Fruit fly (Drosophila melanogaster) whole organism, prepupa: ENCODE results near the gene CG12481.

Source experiments
- CG10669 ChIP-seq: fragments of 200-800 bp; sonication (Bioruptor generic); optimal IDR thresholded peaks from 3 replicates; lab custom pipeline; 2018; ENCODE audit warnings: missing biosample characterization, mild to moderate bottlenecking, missing genetic modification characterization, moderate library complexity
- CG11902 ChIP-seq: fragments of 200-800 bp; sonication (Bioruptor generic); optimal IDR thresholded peaks from 3 replicates; lab custom pipeline; 2016; ENCODE audit warnings: missing biosample characterization, missing genetic modification characterization
- Gug ChIP-seq: fragments of 200-800 bp; sonication (Bioruptor generic); IDR thresholded peaks from 2 replicates; pipeline ENCODE4 v1.3.6; 2022; ENCODE audit warnings: missing biosample characterization, missing genetic modification characterization
- Lpt ChIP-seq: fragments of 200-800 bp; sonication (Bioruptor generic); optimal IDR thresholded peaks from 3 replicates; lab custom pipeline; 2016; ENCODE audit warnings: missing biosample characterization, missing genetic modification characterization

- TF ChIP-seq Lpt (GFP tag; lab: Kevin White, UChicago), result no peak
- TF ChIP-seq CG11902 (GFP tag; lab: Kevin White, UChicago), result no peak
- no peak for TF ChIP-seq CG10669
- TF ChIP-seq Gug, result no peak
Observed at dm6 chrX:14215834-14216233, 28.8 kb downstream of the CG12481 start.
